Fruit fly (Drosophila melanogaster): Measurements from ENCODE around the gene RluA-1.
A peak's percentile ranks its signal among the peaks of the same experiment; 100 is the strongest.

RluA-1 gene

DNA sequence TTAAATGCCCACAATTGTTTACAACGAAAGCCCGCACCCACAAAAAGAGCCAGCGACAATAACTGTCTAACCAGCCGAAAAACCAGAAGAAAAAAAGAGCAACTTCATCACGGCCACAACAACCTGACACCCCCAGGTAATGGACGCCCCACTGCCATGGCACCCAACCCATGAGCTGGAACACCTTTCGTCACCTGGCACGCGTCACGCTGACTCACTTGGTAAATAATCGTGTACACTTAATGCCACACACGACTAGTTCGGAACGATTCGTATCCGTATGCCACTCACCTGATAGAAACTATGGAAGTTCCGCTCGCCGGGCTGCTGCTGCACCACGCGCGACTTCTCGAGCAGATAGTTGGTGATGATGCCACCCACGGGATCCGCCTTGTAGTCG is 22.2 kb upstream of the RluA-1 start:
- no peak for TF ChIP-seq CrebA (GFP tag; optimal IDR thresholded peaks at IDR 0.05; ENCODE audit: borderline replicate concordance)
- TF ChIP-seq ey (GFP tag; optimal IDR thresholded peaks at IDR 0.05) = no peak
- no peak for TF ChIP-seq rgr (GFP tag; optimal IDR thresholded peaks at IDR 0.05)
- TF ChIP-seq dl (GFP tag; optimal IDR thresholded peaks at IDR 0.05; ENCODE audit: insufficient read depth in 1 of 2, partially characterized antibody in 2 of 2) = no peak
- no peak for TF ChIP-seq Hr78 (GFP tag; optimal IDR thresholded peaks at IDR 0.05)
- TF ChIP-seq Rel (GFP tag; optimal IDR thresholded peaks at IDR 0.05) = no peak
- no peak for TF ChIP-seq Rel (tag; optimal IDR thresholded peaks at IDR 0.05)
- no peak for TF ChIP-seq HLH106 (tag; optimal IDR thresholded peaks at IDR 0.05)
- TF ChIP-seq Mio (GFP tag; optimal IDR thresholded peaks at IDR 0.05) = no peak
- no peak for TF ChIP-seq Hr83 (GFP tag; optimal IDR thresholded peaks at IDR 0.05; ENCODE audit: poor library complexity, severe bottlenecking)
- no peak for TF ChIP-seq foxo (GFP tag; optimal IDR thresholded peaks at IDR 0.05)
- TF ChIP-seq brk (GFP tag; optimal IDR thresholded peaks at IDR 0.05) = no peak
- TF ChIP-seq pan (optimal IDR thresholded peaks at IDR 0.05) = no peak
- TF ChIP-seq jim (GFP tag; optimal IDR thresholded peaks at IDR 0.05) = no peak
- no peak for TF ChIP-seq OdsH (GFP tag; optimal IDR thresholded peaks at IDR 0.05)
- no peak for TF ChIP-seq Sp1 (GFP tag; optimal IDR thresholded peaks at IDR 0.05)
- no peak for TF ChIP-seq dmrt93B (GFP tag; optimal IDR thresholded peaks at IDR 0.05)
- TF ChIP-seq tai (GFP tag; optimal IDR thresholded peaks at IDR 0.05) = no peak
- TF ChIP-seq Dif (GFP tag; optimal IDR thresholded peaks at IDR 0.05; ENCODE audit: partially characterized antibody) = no peak
- no peak for TF ChIP-seq Dfd (GFP tag; optimal IDR thresholded peaks at IDR 0.05)

dm6 chr2L:10495495-10495894 is 21.3 kb upstream of the RluA-1 start:
- TF ChIP-seq Jra (GFP tag; optimal IDR thresholded peaks at IDR 0.05) = no peak
- TF ChIP-seq foxo (GFP tag; optimal IDR thresholded peaks at IDR 0.05) = no peak
- TF ChIP-seq fru (GFP tag; optimal IDR thresholded peaks at IDR 0.05) = no peak
- TF ChIP-seq tai (GFP tag; optimal IDR thresholded peaks at IDR 0.05) = no peak
- no peak for TF ChIP-seq h (GFP tag; optimal IDR thresholded peaks at IDR 0.05)
- TF ChIP-seq Dfd (GFP tag; optimal IDR thresholded peaks at IDR 0.05) = no peak
- no peak for TF ChIP-seq Mio (GFP tag; optimal IDR thresholded peaks at IDR 0.05)
- no peak for TF ChIP-seq Rel (GFP tag; optimal IDR thresholded peaks at IDR 0.05)
- TF ChIP-seq Rel (tag; optimal IDR thresholded peaks at IDR 0.05) = no peak
- TF ChIP-seq sv (GFP tag; optimal IDR thresholded peaks at IDR 0.05) = no peak
- TF ChIP-seq dmrt93B (GFP tag; optimal IDR thresholded peaks at IDR 0.05) = no peak
- TF ChIP-seq rgr (GFP tag; optimal IDR thresholded peaks at IDR 0.05) = no peak
- no peak for TF ChIP-seq psq (GFP tag; optimal IDR thresholded peaks at IDR 0.05)
- no peak for TF ChIP-seq usp (GFP tag; optimal IDR thresholded peaks at IDR 0.05)
- TF ChIP-seq N (GFP tag; optimal IDR thresholded peaks at IDR 0.05) = no peak
- TF ChIP-seq HLH106 (tag; optimal IDR thresholded peaks at IDR 0.05) = no peak
- TF ChIP-seq brk (GFP tag; optimal IDR thresholded peaks at IDR 0.05) = no peak
- no peak for TF ChIP-seq Sp1 (GFP tag; optimal IDR thresholded peaks at IDR 0.05)
- TF ChIP-seq CG9705 (GFP tag; optimal IDR thresholded peaks at IDR 0.05) = no peak

DNA sequence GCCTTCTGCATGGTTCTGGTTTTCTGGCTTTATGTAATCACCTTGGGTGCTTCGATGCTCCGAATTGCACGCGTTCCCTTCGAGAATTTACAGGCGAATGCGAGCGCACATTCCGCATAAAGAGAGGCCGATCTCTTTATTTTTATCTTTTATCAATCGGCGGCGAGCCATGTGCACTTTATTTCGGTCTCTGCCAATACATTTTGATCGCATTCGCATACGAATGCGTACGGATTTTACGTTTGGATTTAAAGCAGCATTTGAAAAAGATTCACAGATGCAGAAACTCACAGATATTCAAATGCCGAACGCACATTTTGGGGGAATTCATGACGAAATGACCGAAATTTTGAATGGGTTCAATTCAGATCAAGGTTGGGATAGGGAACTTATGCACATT is 17.2 kb upstream of the RluA-1 start, which contains the start of gene CG13144:
TSS of gene CG13144 (minus strand) at position 101 of the 400 bp plus-strand sequence.
- TF ChIP-seq jim (GFP tag; optimal IDR thresholded peaks at IDR 0.05) (no peak), N (GFP tag; optimal IDR thresholded peaks at IDR 0.05) (no peak), HLH106 (tag; optimal IDR thresholded peaks at IDR 0.05) (no peak), lola (GFP tag; optimal IDR thresholded peaks at IDR 0.05) (no peak), foxo (GFP tag; optimal IDR thresholded peaks at IDR 0.05) (no peak), Jra (GFP tag; optimal IDR thresholded peaks at IDR 0.05) (no peak), brk (GFP tag; optimal IDR thresholded peaks at IDR 0.05) (no peak), usp (GFP tag; optimal IDR thresholded peaks at IDR 0.05) (no peak), sv (GFP tag; optimal IDR thresholded peaks at IDR 0.05) (no peak), sage (GFP tag; optimal IDR thresholded peaks at IDR 0.05) (no peak), Hnf4 (GFP tag; optimal IDR thresholded peaks at IDR 0.05) (no peak)

- TF ChIP-seq rgr (GFP tag; optimal IDR thresholded peaks at IDR 0.05) (no peak), OdsH (GFP tag; optimal IDR thresholded peaks at IDR 0.05) (peak; percentile 15), sv (GFP tag; optimal IDR thresholded peaks at IDR 0.05) (peak; percentile 44), psq (GFP tag; optimal IDR thresholded peaks at IDR 0.05) (peak; percentile 1)
Measured at dm6 chr2L:10488484-10489223, 14.5 kb upstream of the RluA-1 start, which contains the start of the genes Cog4 and CG6144. Cog4 (minus strand) TSS chr2L:10488622. CG6144 (plus strand) TSS chr2L:10488694.

Data from whole organism, wandering third instar larva.